Worm (Caenorhabditis elegans): ENCODE data around the gene B0272.4.

The B0272.4 gene

ce11 chrX:9443871-9444270 is 15.6 kb downstream of the B0272.4 start:
- peak; percentile 4 for TF ChIP-seq fkh-10 (GFP tag; optimal IDR thresholded peaks at IDR 0.05)
- no peak for TF ChIP-seq lin-15B (tag; optimal IDR thresholded peaks at IDR 0.05)

- peak; percentile 82 for TF ChIP-seq jun-1 (tag; optimal IDR thresholded peaks at IDR 0.05)
- no peak for TF ChIP-seq daf-12 (tag; optimal IDR thresholded peaks at IDR 0.05)
- TF ChIP-seq nhr-76 (tag; optimal IDR thresholded peaks at IDR 0.05) = no peak
- no peak for TF ChIP-seq lin-39 (tag; optimal IDR thresholded peaks at IDR 0.05)
- no peak for TF ChIP-seq nhr-43 (tag; optimal IDR thresholded peaks at IDR 0.05; ENCODE audit: poor library complexity, severe bottlenecking)
- TF ChIP-seq pqm-1 (tag; optimal IDR thresholded peaks at IDR 0.05) = peak; percentile 54
- TF ChIP-seq fos-1 (tag; optimal IDR thresholded peaks at IDR 0.05) = peak; percentile 51
- TF ChIP-seq ceh-82 (tag; optimal IDR thresholded peaks at IDR 0.05) = no peak
- no peak for TF ChIP-seq aly-2 (tag; optimal IDR thresholded peaks at IDR 0.05)
- no peak for TF ChIP-seq egl-27 (tag; optimal IDR thresholded peaks at IDR 0.05)
- TF ChIP-seq elt-2 (tag; optimal IDR thresholded peaks at IDR 0.05) = peak; percentile 91
- no peak for TF ChIP-seq sea-2 (GFP tag; optimal IDR thresholded peaks at IDR 0.05)
Measured at ce11 chrX:9446177-9446694, 18.0 kb downstream of the B0272.4 start, which contains the start of gene ZK899.1. ZK899.1 (plus strand) TSS chrX:9446644.

- no peak for TF ChIP-seq jun-1 (tag; optimal IDR thresholded peaks at IDR 0.05)
- no peak for TF ChIP-seq nhr-25 (tag; optimal IDR thresholded peaks at IDR 0.05)
- TF ChIP-seq unc-39 (tag; optimal IDR thresholded peaks at IDR 0.05) = no peak
- no peak for TF ChIP-seq mdl-1 (tag; optimal IDR thresholded peaks at IDR 0.05)
- no peak for TF ChIP-seq unc-62 (GFP tag; optimal IDR thresholded peaks at IDR 0.05)
- TF ChIP-seq ceh-9 (tag; optimal IDR thresholded peaks at IDR 0.05) = no peak
- TF ChIP-seq elt-3 (tag; optimal IDR thresholded peaks at IDR 0.05) = no peak
- TF ChIP-seq ztf-11 (tag; optimal IDR thresholded peaks at IDR 0.05) = no peak
- no peak for TF ChIP-seq pqm-1 (tag; optimal IDR thresholded peaks at IDR 0.05)
- TF ChIP-seq fkh-2 (tag; optimal IDR thresholded peaks at IDR 0.05) = no peak
Measured at ce11 chrX:9449330-9449729, 21.1 kb downstream of the B0272.4 start, which contains the start of gene ZK899.7. ZK899.7 (minus strand) TSS chrX:9449430.

ce11 chrX:9451944-9452453 is 23.8 kb downstream of the B0272.4 start, which contains the start of gene ZK899.2:
ZK899.2 (minus strand) TSS chrX:9451994.
- TF ChIP-seq nfya-1 (tag; optimal IDR thresholded peaks at IDR 0.05; ENCODE audit: insufficient read depth) = no peak
- peak; percentile 91 for TF ChIP-seq pha-4 (tag; optimal IDR thresholded peaks at IDR 0.05)

ce11 chrX:9452483-9453198 is 24.4 kb downstream of the B0272.4 start, which contains the start of gene ZK899.3:
ZK899.3 (plus strand) TSS chrX:9453148.
- TF ChIP-seq nhr-76 (tag; optimal IDR thresholded peaks at IDR 0.05) = no peak
- TF ChIP-seq elt-2 (tag; optimal IDR thresholded peaks at IDR 0.05) = peak; percentile 63
- peak; percentile 52 for TF ChIP-seq pqm-1 (tag; optimal IDR thresholded peaks at IDR 0.05)

ce11 chrX:9456579-9456978 is 28.3 kb downstream of the B0272.4 start:
- TF ChIP-seq tbx-2 (tag; optimal IDR thresholded peaks at IDR 0.05) = no peak
- TF ChIP-seq nhr-25 (tag; optimal IDR thresholded peaks at IDR 0.05) = peak; percentile 32
- TF ChIP-seq nhr-43 (tag; optimal IDR thresholded peaks at IDR 0.05; ENCODE audit: poor library complexity, severe bottlenecking) = no peak
- TF ChIP-seq elt-1 (tag; optimal IDR thresholded peaks at IDR 0.05) = peak; percentile 81

ce11 chrX:9458142-9458541 is 29.9 kb downstream of the B0272.4 start, which contains the start of gene tba-8:
tba-8 (minus strand) TSS chrX:9458348.
- TF ChIP-seq nhr-23 (tag; optimal IDR thresholded peaks at IDR 0.05) (peak; percentile 9), fkh-10 (GFP tag; optimal IDR thresholded peaks at IDR 0.05) (no peak), elt-1 (tag; optimal IDR thresholded peaks at IDR 0.05) (peak; percentile 61)
